Worm (Caenorhabditis elegans): Measurements from ENCODE around the gene srsx-38.

ce11 chrV:15841095-15841494, 33.8 kb upstream of the srsx-38 start, which contains the start of gene srh-149:
- TF ChIP-seq him-1 (tag; optimal IDR thresholded peaks at IDR 0.05) (no peak), dao-5 (tag; optimal IDR thresholded peaks at IDR 0.05) (no peak), W03F9.2 (tag; optimal IDR thresholded peaks at IDR 0.05) (no peak)
